Fruit fly (Drosophila melanogaster): ENCODE measurements around the gene Syx1A.

- TF ChIP-seq usp (GFP tag; optimal IDR thresholded peaks at IDR 0.05) (no peak), pan (optimal IDR thresholded peaks at IDR 0.05) (no peak)
Observed at dm6 chr3R:24084975-24085374, 20.6 kb downstream of the Syx1A start.
